Worm (Caenorhabditis elegans) whole organism, L1 larva: ENCODE results near the gene ceh-32.

Source experiments
- dpl-1 ChIP-seq, 3 experiments: fragments of 150-350 bp in 2 of 3; sonication (generic microtip) in 1 of 3; optimal IDR thresholded peaks; 2 replicates each; lab custom pipeline; 2014 to 2017; ENCODE audit warnings: missing biosample characterization in 3 of 3, missing genetic modification characterization in 3 of 3, missing genetic modification reagents in 3 of 3
- egl-27 ChIP-seq, 2 experiments: fragments of 150-350 bp in 1 of 2; sonication (generic microtip); optimal IDR thresholded peaks; 3 replicates each; lab custom pipeline; 2017 to 2018; ENCODE audit warnings: missing biosample characterization in 2 of 2, missing genetic modification characterization in 2 of 2, missing genetic modification reagents in 2 of 2
- fos-1 ChIP-seq: fragments of 150-350 bp; optimal IDR thresholded peaks from 2 replicates; lab custom pipeline; 2014; ENCODE audit warnings: missing biosample characterization, missing genetic modification characterization
- lin-13 ChIP-seq: fragments of 150-350 bp; optimal IDR thresholded peaks from 2 replicates; lab custom pipeline; 2014; ENCODE audit warnings: missing biosample characterization, missing genetic modification reagents, missing genetic modification characterization
- nhr-28 ChIP-seq: fragments of 150-350 bp; optimal IDR thresholded peaks from 2 replicates; lab custom pipeline; 2014; ENCODE audit warnings: missing biosample characterization, missing genetic modification characterization
- snpc-4 ChIP-seq: fragments of 150-350 bp; optimal IDR thresholded peaks from 2 replicates; lab custom pipeline; 2014; ENCODE audit warnings: missing biosample characterization, missing genetic modification characterization
- unc-130 ChIP-seq: fragments of 150-350 bp; optimal IDR thresholded peaks from 2 replicates; lab custom pipeline; 2017; ENCODE audit warnings: missing biosample characterization, missing genetic modification characterization, inconsistent platforms

DNA sequence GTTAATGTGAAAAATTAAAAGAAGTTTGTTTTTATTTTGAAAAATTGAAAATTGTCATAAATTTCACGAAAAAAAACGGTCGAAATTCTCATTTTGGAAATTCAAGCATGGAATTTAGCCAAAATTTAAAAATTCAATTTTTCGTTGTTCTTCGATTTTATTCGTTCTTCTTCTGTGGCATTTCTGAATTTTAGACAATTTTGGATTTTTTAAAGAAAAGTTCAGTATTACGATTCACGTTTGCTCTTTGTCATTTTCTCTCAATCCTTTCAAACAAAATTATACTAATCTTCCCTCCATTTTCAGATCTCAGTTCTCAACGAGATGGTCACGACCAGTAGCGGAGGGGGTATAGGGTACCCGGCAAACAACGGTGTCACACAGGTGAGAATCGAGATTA is 29.6 kb downstream of the ceh-32 start, which contains the start of gene ape-1:
- TF ChIP-seq snpc-4 (no peak), lin-13 (GFP tag; lab: Kevin White, UChicago) (no peak), fos-1 (tag; lab: Kevin White, UChicago) (no peak), egl-27 (tag; optimal IDR thresholded peaks at IDR 0.05; lab: Kevin White, UChicago) (no peak), unc-130 (tag; lab: Kevin White, UChicago) (no peak), nhr-28 (tag; lab: Kevin White, UChicago) (no peak), dpl-1 (GFP tag; optimal IDR thresholded peaks at IDR 0.05; lab: Kevin White, UChicago) (no peak)
